Fruit fly (Drosophila melanogaster): Measurements from ENCODE around the gene Boh2.
A peak's percentile ranks its signal among the peaks of the same experiment; 100 is the strongest.

The Boh2 gene

dm6 chr2L:11184144-11184543, 5.3 kb downstream of the Boh2 start:
- TF ChIP-seq CG8301 (tag; optimal IDR thresholded peaks at IDR 0.05) (peak; percentile 93), Snoo (tag; optimal IDR thresholded peaks at IDR 0.05) (peak; percentile 70), Ets98B (GFP tag; IDR thresholded peaks at IDR 0.05) (peak; percentile 87), CG10348 (GFP tag; IDR thresholded peaks at IDR 0.05) (no peak), CG32121 (GFP tag; IDR thresholded peaks at IDR 0.05) (peak; percentile 65), CG14655 (GFP tag; optimal IDR thresholded peaks at IDR 0.05) (peak; percentile 91), gl (tag; optimal IDR thresholded peaks at IDR 0.05) (peak; percentile 82), EcR (GFP tag; optimal IDR thresholded peaks at IDR 0.05) (no peak), CG4496 (GFP tag; IDR thresholded peaks at IDR 0.05) (peak; percentile 86), CG12605 (GFP tag; IDR thresholded peaks at IDR 0.05) (peak; percentile 85), CG15710 (tag; optimal IDR thresholded peaks at IDR 0.05) (peak; percentile 92), CG17806 (tag; optimal IDR thresholded peaks at IDR 0.05) (peak; percentile 93), CG8159 (tag; optimal IDR thresholded peaks at IDR 0.05) (peak; percentile 90), D1 (tag; optimal IDR thresholded peaks at IDR 0.05) (peak; percentile 79), CG34367 (tag; optimal IDR thresholded peaks at IDR 0.05) (peak; percentile 92), Pif1B (GFP tag; optimal IDR thresholded peaks at IDR 0.05) (peak; percentile 87), CG9948 (tag; optimal IDR thresholded peaks at IDR 0.05) (peak; percentile 94), rn (GFP tag; IDR thresholded peaks at IDR 0.05) (peak; percentile 74; the same call in 1 of the 2 replicates), fd96Ca (GFP tag; IDR thresholded peaks at IDR 0.05) (peak; percentile 79; the same call in 2 of the 3 replicates), Pif1A (GFP tag; optimal IDR thresholded peaks at IDR 0.05) (peak; percentile 89), CG13204 (GFP tag; optimal IDR thresholded peaks at IDR 0.05) (peak; percentile 61)

- TF ChIP-seq CG14655 (GFP tag; optimal IDR thresholded peaks at IDR 0.05) (peak; percentile 6), CG8301 (tag; optimal IDR thresholded peaks at IDR 0.05) (no peak)
Observed at dm6 chr2L:11188395-11189115, 9.7 kb downstream of the Boh2 start.

- no peak for TF ChIP-seq rn (GFP tag; IDR thresholded peaks at IDR 0.05)
- peak; percentile 47 for TF ChIP-seq CG9948 (tag; optimal IDR thresholded peaks at IDR 0.05)
- peak; percentile 64 for TF ChIP-seq CG15710 (tag; optimal IDR thresholded peaks at IDR 0.05)
- peak; percentile 47 for TF ChIP-seq CG17806 (tag; optimal IDR thresholded peaks at IDR 0.05)
- peak; percentile 44 for TF ChIP-seq CG34367 (tag; optimal IDR thresholded peaks at IDR 0.05)
- TF ChIP-seq CG8159 (tag; optimal IDR thresholded peaks at IDR 0.05), result peak; percentile 48
- no peak for TF ChIP-seq D1 (tag; optimal IDR thresholded peaks at IDR 0.05)
- TF ChIP-seq CG14655 (GFP tag; optimal IDR thresholded peaks at IDR 0.05), result no peak
- no peak for TF ChIP-seq EcR (GFP tag; optimal IDR thresholded peaks at IDR 0.05)
- peak; percentile 32 for TF ChIP-seq Snoo (tag; optimal IDR thresholded peaks at IDR 0.05)
- TF ChIP-seq CG13204 (GFP tag; optimal IDR thresholded peaks at IDR 0.05), result no peak
Observed at dm6 chr2L:11189116-11189449, 10.3 kb downstream of the Boh2 start.

DNA sequence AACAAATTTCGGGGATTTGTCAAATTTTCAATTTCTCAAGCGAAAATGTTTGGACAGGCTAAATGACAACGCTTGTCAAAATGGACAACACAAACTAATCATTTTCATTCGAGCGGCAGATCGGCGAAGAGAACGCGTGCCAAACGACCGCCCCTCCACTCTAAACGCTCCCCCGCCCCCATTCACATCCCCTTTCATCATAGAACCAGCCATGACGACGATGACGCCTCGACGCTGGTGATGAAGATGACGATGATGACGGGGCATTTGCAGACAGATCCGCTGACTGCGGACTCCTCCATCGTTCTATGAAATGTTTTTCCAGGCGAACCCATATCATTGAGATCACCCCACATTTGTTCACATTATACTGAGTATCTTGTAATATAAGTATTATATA, 11.3 kb downstream of the Boh2 start:
- TF ChIP-seq CG15710 (tag; optimal IDR thresholded peaks at IDR 0.05), result no peak
- no peak for TF ChIP-seq CG10348 (GFP tag; IDR thresholded peaks at IDR 0.05)
- no peak for TF ChIP-seq D1 (tag; optimal IDR thresholded peaks at IDR 0.05)
- TF ChIP-seq CG32121 (GFP tag; IDR thresholded peaks at IDR 0.05), result no peak
- no peak for TF ChIP-seq CG17806 (tag; optimal IDR thresholded peaks at IDR 0.05)
- no peak for TF ChIP-seq rn (GFP tag; IDR thresholded peaks at IDR 0.05)
- no peak for TF ChIP-seq CG13204 (GFP tag; optimal IDR thresholded peaks at IDR 0.05)
- TF ChIP-seq Pif1B (GFP tag; optimal IDR thresholded peaks at IDR 0.05), result no peak
- TF ChIP-seq Ets98B (GFP tag; IDR thresholded peaks at IDR 0.05), result no peak
- TF ChIP-seq CG34367 (tag; optimal IDR thresholded peaks at IDR 0.05), result no peak
- TF ChIP-seq CG8159 (tag; optimal IDR thresholded peaks at IDR 0.05), result no peak
- TF ChIP-seq CG4496 (GFP tag; IDR thresholded peaks at IDR 0.05), result no peak

DNA sequence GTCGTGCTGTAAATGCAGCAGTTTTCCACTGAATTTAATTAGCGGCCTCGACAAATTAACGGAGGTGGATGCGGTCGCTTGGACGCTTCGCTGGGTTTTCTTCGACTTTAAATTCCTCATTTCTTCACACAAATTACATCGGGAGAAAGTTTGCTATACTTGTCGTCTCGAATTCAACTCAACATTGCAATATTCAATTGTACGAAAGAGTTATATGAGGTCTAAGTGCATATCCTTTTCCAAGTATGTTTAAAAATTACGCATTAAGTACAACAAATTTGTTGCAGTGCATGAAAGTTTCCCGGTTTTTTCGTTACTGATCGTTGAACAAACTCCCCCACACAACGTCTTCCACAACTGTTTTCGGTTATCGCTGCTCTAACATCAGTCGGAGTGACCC, 13.9 kb downstream of the Boh2 start:
- peak; percentile 27; the same call in 1 of the 2 replicates for TF ChIP-seq Ets98B (GFP tag; IDR thresholded peaks at IDR 0.05)
- peak; percentile 27; the same call in 1 of the 3 replicates for TF ChIP-seq fd96Ca (GFP tag; IDR thresholded peaks at IDR 0.05)
- no peak for TF ChIP-seq Pif1B (GFP tag; optimal IDR thresholded peaks at IDR 0.05)
- 0 out of 2 replicates have a peak, but pooled peaks have one; percentile 23 for TF ChIP-seq CG32121 (GFP tag; IDR thresholded peaks at IDR 0.05)
- no peak for TF ChIP-seq Pif1A (GFP tag; optimal IDR thresholded peaks at IDR 0.05)
- no peak for TF ChIP-seq gl (tag; optimal IDR thresholded peaks at IDR 0.05)

- TF ChIP-seq CG4496 (GFP tag; IDR thresholded peaks at IDR 0.05) (no peak), CG8159 (tag; optimal IDR thresholded peaks at IDR 0.05) (peak; percentile 33)
Observed at dm6 chr2L:11196219-11196618, 17.4 kb downstream of the Boh2 start.

DNA sequence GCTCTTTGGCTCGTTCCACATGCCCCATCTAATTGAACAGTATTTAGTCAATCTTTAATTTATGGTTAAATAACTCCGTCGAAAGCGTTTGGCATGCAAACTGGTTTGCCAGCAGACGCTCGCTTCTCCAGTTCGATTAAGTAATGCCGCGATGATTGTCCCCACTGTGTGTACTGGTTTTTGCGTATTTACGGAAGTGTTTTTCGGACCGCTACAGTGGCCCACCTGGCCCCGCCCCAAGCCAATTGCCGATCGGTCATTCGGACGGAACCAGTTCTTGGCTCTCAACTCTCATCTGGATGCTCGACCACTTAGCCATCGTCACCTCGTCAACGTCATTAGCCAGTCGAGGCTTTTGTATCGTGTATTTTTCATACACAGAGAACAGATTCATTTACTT, 17.9 kb downstream of the Boh2 start:
- TF ChIP-seq CG13204 (GFP tag; optimal IDR thresholded peaks at IDR 0.05) (no peak), EcR (GFP tag; optimal IDR thresholded peaks at IDR 0.05) (peak; percentile 55), Snoo (tag; optimal IDR thresholded peaks at IDR 0.05) (no peak)

All from whole organism, pupa.